Fruit fly (Drosophila melanogaster): ENCODE data around the gene jp.

dm6 chr2L:9509653-9510052, 56.9 kb downstream of the jp start:
- TF ChIP-seq Abd-B (GFP tag; optimal IDR thresholded peaks at IDR 0.05), result no peak
- TF ChIP-seq Hnf4 (GFP tag; optimal IDR thresholded peaks at IDR 0.05), result no peak

Measured in whole organism, wandering third instar larva.